Worm (Caenorhabditis elegans): ENCODE results near the gene ekl-5.

Gene ekl-5

DNA sequence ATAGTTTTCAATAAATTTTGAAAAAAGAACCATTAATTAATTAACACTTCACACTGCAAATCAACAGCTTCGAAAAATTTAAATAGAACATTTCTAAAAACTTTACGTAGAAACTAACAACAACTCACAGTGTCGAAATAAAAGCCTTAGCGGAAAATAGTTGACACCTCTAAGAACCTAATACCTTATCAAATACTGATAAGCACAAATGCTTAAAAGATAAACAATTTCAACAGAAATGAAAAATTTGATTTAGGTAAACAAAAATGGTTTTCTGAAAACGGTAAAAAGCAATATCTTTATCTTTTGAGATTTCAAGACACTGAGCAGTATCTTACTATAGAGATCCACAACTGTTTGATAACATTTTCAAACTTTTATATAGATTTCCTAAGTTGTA, 40.1 kb downstream of the ekl-5 start:
- no peak for TF ChIP-seq rec-8 (tag; optimal IDR thresholded peaks at IDR 0.05)
- TF ChIP-seq madf-10 (tag; optimal IDR thresholded peaks at IDR 0.05): no peak
- no peak for TF ChIP-seq tbp1 (GFP tag; optimal IDR thresholded peaks at IDR 0.05)
- TF ChIP-seq nfyb-1 (GFP tag; IDR thresholded peaks at IDR 0.05): no peak
- no peak for TF ChIP-seq aptf-2 (GFP tag; conservative IDR thresholded peaks at IDR 0.05)
- no peak for TF ChIP-seq ceh-27 (GFP tag; optimal IDR thresholded peaks at IDR 0.05)

DNA sequence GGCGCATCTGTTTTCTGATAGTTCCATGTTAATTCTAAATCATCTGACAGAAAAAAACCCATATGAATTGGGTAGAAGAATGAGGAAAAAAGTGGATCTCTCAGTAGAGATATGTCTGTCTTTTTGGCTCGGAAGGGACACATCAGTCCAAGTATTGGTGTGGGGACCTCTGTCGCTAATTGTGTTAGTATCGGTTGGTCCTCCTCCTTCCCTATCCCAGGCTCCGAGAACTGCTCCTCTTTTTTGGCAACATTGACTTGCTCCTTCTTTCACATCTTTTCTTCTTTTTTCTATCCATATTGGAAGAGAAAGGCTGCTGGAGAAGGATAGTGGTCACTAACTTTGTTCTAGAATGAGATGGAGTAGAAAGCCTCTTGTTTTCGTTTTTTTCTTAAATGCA, 41.1 kb downstream of the ekl-5 start:
- TF ChIP-seq dpl-1 (GFP tag; optimal IDR thresholded peaks at IDR 0.05) (no peak), ama-1 (optimal IDR thresholded peaks at IDR 0.05) (no peak), ama-1 (GFP tag; optimal IDR thresholded peaks at IDR 0.05) (no peak), cebp-1 (GFP tag; IDR thresholded peaks at IDR 0.05) (no peak), cebp-1 (tag; optimal IDR thresholded peaks at IDR 0.05) (no peak), ztf-3 (GFP tag; optimal IDR thresholded peaks at IDR 0.05) (no peak), sdz-38 (tag; optimal IDR thresholded peaks at IDR 0.05) (no peak), ztf-22 (GFP tag; optimal IDR thresholded peaks at IDR 0.05) (no peak), dox-1 (GFP tag; IDR thresholded peaks at IDR 0.05) (no peak), ceh-40 (GFP tag; IDR thresholded peaks at IDR 0.05) (no peak), T26A5.8 (tag; optimal IDR thresholded peaks at IDR 0.05) (no peak), hlh-12 (tag; optimal IDR thresholded peaks at IDR 0.05) (no peak), nhr-90 (tag; optimal IDR thresholded peaks at IDR 0.05) (no peak), Y53G8AR.9 (GFP tag; conservative IDR thresholded peaks at IDR 0.05) (no peak), mel-28 (tag; optimal IDR thresholded peaks at IDR 0.05; ENCODE audit: borderline replicate concordance) (no peak), ets-4 (GFP tag; optimal IDR thresholded peaks at IDR 0.05) (no peak), F37B4.10 (GFP tag; IDR thresholded peaks at IDR 0.05) (no peak)

DNA sequence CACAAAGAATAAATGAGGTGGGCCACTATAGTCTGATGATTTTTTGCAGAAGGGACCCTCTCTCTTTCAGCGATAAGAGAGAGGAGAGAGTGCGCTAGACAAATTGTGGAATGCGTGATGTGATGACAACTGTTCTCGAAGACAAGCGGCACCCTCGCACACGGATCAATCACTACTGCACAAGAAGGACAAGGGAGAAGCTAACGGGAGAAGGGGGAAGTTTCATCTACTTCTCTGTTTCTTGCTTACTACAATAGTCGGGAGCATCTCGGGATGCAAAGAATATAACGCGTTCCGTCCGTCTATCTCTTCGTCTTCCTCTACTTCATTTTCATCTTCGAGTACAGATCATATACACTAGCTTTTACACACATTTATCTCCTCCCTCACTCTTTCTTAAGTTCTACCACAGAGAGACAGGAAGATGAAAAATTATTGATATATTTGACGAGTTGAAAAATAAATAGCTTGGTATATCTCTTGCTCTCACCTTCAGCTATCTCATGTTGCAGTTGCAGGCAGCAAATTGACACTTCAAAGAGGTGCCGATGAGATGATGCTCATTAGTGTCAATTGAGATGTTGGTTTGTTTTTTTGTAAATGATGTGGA, 43.5 kb downstream of the ekl-5 start:
- no peak for TF ChIP-seq hmg-20 (GFP tag; IDR thresholded peaks at IDR 0.05)
- no peak for TF ChIP-seq F23B12.7 (tag; optimal IDR thresholded peaks at IDR 0.05; ENCODE audit: insufficient read depth)
- TF ChIP-seq dpff-1 (tag; optimal IDR thresholded peaks at IDR 0.05): no peak
- TF ChIP-seq lin-54 (GFP tag; optimal IDR thresholded peaks at IDR 0.05): no peak
- TF ChIP-seq zfh-2 (GFP tag; conservative IDR thresholded peaks at IDR 0.05): no peak
- no peak for TF ChIP-seq K12H6.12 (tag; optimal IDR thresholded peaks at IDR 0.05)
- TF ChIP-seq mel-28 (tag; optimal IDR thresholded peaks at IDR 0.05; ENCODE audit: borderline replicate concordance): no peak
- no peak for TF ChIP-seq ztf-28 (GFP tag; IDR thresholded peaks at IDR 0.05)
- TF ChIP-seq F49E8.2 (tag; optimal IDR thresholded peaks at IDR 0.05; ENCODE audit: insufficient read depth): no peak
- TF ChIP-seq F22D6.2 (tag; optimal IDR thresholded peaks at IDR 0.05): no peak
- TF ChIP-seq xnd-1 (tag; optimal IDR thresholded peaks at IDR 0.05): no peak
- no peak for TF ChIP-seq aptf-2 (GFP tag; conservative IDR thresholded peaks at IDR 0.05)
- no peak for TF ChIP-seq ekl-4 (GFP tag; IDR thresholded peaks at IDR 0.05)
- no peak for TF ChIP-seq Y67H2A.10 (GFP tag; conservative IDR thresholded peaks at IDR 0.05)
- TF ChIP-seq fkh-3 (tag; optimal IDR thresholded peaks at IDR 0.05): no peak
- no peak for TF ChIP-seq B0019.2 (GFP tag; conservative IDR thresholded peaks at IDR 0.05)
- no peak for TF ChIP-seq him-1 (tag; optimal IDR thresholded peaks at IDR 0.05)

All from whole organism, young adult.